Fruit fly (Drosophila melanogaster): ENCODE data around the gene CG42692.

CG42692 gene

dm6 chr2L:14047170-14047632 lies 39.3 kb downstream of the CG42692 start, which contains the start of gene NimC4 (continued):
- peak; percentile 73 for TF ChIP-seq CG7786 (GFP tag; optimal IDR thresholded peaks at IDR 0.05)
- TF ChIP-seq az2 (GFP tag; optimal IDR thresholded peaks at IDR 0.05) = peak; percentile 84
- no peak for TF ChIP-seq Bgb (GFP tag; IDR thresholded peaks at IDR 0.05; ENCODE audit: partially characterized antibody)
- TF ChIP-seq danr (GFP tag; IDR thresholded peaks at IDR 0.05) = peak; percentile 59
- TF ChIP-seq CrebB (tag; optimal IDR thresholded peaks at IDR 0.05) = no peak
- no peak for TF ChIP-seq pho (GFP tag; optimal IDR thresholded peaks at IDR 0.05)
- no peak for TF ChIP-seq amos (GFP tag; IDR thresholded peaks at IDR 0.05; ENCODE audit: partially characterized antibody)
- peak; percentile 60 for TF ChIP-seq CG7745 (tag; optimal IDR thresholded peaks at IDR 0.05)
- TF ChIP-seq MESR4 (GFP tag; optimal IDR thresholded peaks at IDR 0.05) = peak; percentile 11
- peak; percentile 58 for TF ChIP-seq trh (GFP tag; optimal IDR thresholded peaks at IDR 0.05)
- peak; percentile 68 for TF ChIP-seq CG8359 (GFP tag; optimal IDR thresholded peaks at IDR 0.05; ENCODE audit: borderline replicate concordance)
- peak; percentile 91 for TF ChIP-seq CG13775 (GFP tag; optimal IDR thresholded peaks at IDR 0.05)
- peak; percentile 12 for TF ChIP-seq HHEX (GFP tag; optimal IDR thresholded peaks at IDR 0.05)
- TF ChIP-seq Nf-YC (tag; optimal IDR thresholded peaks at IDR 0.05) = no peak
- TF ChIP-seq exex (tag; optimal IDR thresholded peaks at IDR 0.05) = no peak
- peak; percentile 26 for TF ChIP-seq CG4328 (GFP tag; optimal IDR thresholded peaks at IDR 0.05)
- TF ChIP-seq sisA (GFP tag; IDR thresholded peaks at IDR 0.05) = peak; percentile 66
- TF ChIP-seq CG11560 (tag; IDR thresholded peaks at IDR 0.05) = peak; percentile 10; the same call in 1 of the 3 replicates
- peak; percentile 31 for TF ChIP-seq CG2116 (GFP tag; optimal IDR thresholded peaks at IDR 0.05)
- peak; percentile 97 for TF ChIP-seq CG7271 (tag; optimal IDR thresholded peaks at IDR 0.05)
- peak; percentile 91 for TF ChIP-seq Neu2 (GFP tag; optimal IDR thresholded peaks at IDR 0.05; ENCODE audit: borderline replicate concordance)
- TF ChIP-seq CG2202 (tag; optimal IDR thresholded peaks at IDR 0.05) = peak; percentile 84
- TF ChIP-seq bab2 (GFP tag; optimal IDR thresholded peaks at IDR 0.05) = peak; percentile 65
- peak; percentile 33 for TF ChIP-seq CG3163 (GFP tag; optimal IDR thresholded peaks at IDR 0.05)
- peak; percentile 38 for TF ChIP-seq p53 (GFP tag; optimal IDR thresholded peaks at IDR 0.05)
- TF ChIP-seq zf30C (GFP tag; optimal IDR thresholded peaks at IDR 0.05) = peak; percentile 92
- TF ChIP-seq Adf1 (GFP tag; IDR thresholded peaks at IDR 0.05) = no peak
- TF ChIP-seq CG6683 (GFP tag; optimal IDR thresholded peaks at IDR 0.05) = no peak
- TF ChIP-seq CG3065 (GFP tag; optimal IDR thresholded peaks at IDR 0.05) = peak; percentile 51
- no peak for TF ChIP-seq luna (GFP tag; optimal IDR thresholded peaks at IDR 0.05)
- TF ChIP-seq CG4820 (GFP tag; optimal IDR thresholded peaks at IDR 0.05) = peak; percentile 89
- peak; percentile 24; the same call in 1 of the 2 replicates for TF ChIP-seq HLH3B (GFP tag; IDR thresholded peaks at IDR 0.05)
- peak in 1 of 2 experiments; percentile 84 for TF ChIP-seq Hr78 (GFP tag; optimal IDR thresholded peaks at IDR 0.05)
- no peak for TF ChIP-seq CG10431 (GFP tag; optimal IDR thresholded peaks at IDR 0.05)
- 0 out of 2 replicates have a peak, but pooled peaks have one; percentile 32 for TF ChIP-seq CG14441 (GFP tag; IDR thresholded peaks at IDR 0.05)
- no peak for TF ChIP-seq Ravus (GFP tag; IDR thresholded peaks at IDR 0.05)
- peak; percentile 46 for TF ChIP-seq CG15601 (tag; optimal IDR thresholded peaks at IDR 0.05)
- TF ChIP-seq Trl (optimal IDR thresholded peaks at IDR 0.05) = no peak
- peak; percentile 81 for TF ChIP-seq Trl (GFP tag; optimal IDR thresholded peaks at IDR 0.05)
- TF ChIP-seq CG10654 (GFP tag; optimal IDR thresholded peaks at IDR 0.05) = peak; percentile 59
- peak; percentile 42 for TF ChIP-seq Drgx (GFP tag; IDR thresholded peaks at IDR 0.05)
- peak; percentile 99 for TF ChIP-seq fd102C (GFP tag; optimal IDR thresholded peaks at IDR 0.05)
- no peak for TF ChIP-seq CG18011 (GFP tag; optimal IDR thresholded peaks at IDR 0.05)
- TF ChIP-seq CG7928 (GFP tag; optimal IDR thresholded peaks at IDR 0.05) = no peak
- peak; percentile 49 for TF ChIP-seq crc (GFP tag; optimal IDR thresholded peaks at IDR 0.05)
- peak; percentile 89 for TF ChIP-seq CG6689 (GFP tag; IDR thresholded peaks at IDR 0.05)
- peak; percentile 63 for TF ChIP-seq CG11398 (GFP tag; optimal IDR thresholded peaks at IDR 0.05)
- no peak for TF ChIP-seq odd (GFP tag; optimal IDR thresholded peaks at IDR 0.05)
- no peak for TF ChIP-seq CG12299 (tag; optimal IDR thresholded peaks at IDR 0.05)
- TF ChIP-seq aop (GFP tag; IDR thresholded peaks at IDR 0.05) = peak; percentile 50
- no peak for TF ChIP-seq nau (GFP tag; optimal IDR thresholded peaks at IDR 0.05)
